Worm (Caenorhabditis elegans): ENCODE measurements around the gene clec-37.

DNA sequence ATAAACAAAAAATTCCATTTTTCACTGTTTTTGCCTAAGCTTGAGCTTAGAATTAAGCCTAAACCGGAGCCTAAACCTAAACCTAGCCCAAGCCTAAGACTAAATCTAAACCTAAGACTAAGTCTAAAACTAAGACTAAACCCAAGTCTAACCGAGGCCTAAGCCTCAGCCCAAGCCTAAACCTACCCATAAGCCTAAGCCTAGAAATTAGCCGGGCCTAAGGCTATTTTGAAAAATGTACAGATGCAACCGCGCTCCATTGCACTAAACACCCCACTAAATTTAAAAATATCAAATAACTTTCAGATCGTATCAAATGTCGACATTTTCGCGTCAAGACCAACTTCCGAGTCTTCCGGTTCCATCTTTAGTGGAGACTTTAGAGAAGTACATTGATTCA lies 36.6 kb downstream of the clec-37 start, which contains the start of gene T20B3.1:
- TF ChIP-seq ceh-62 (tag; optimal IDR thresholded peaks at IDR 0.05) (no peak), zag-1 (tag; optimal IDR thresholded peaks at IDR 0.05) (no peak), attf-4 (tag; optimal IDR thresholded peaks at IDR 0.05) (no peak), ceh-44 (GFP tag; IDR thresholded peaks at IDR 0.05) (no peak)
